Worm (Caenorhabditis elegans) whole organism, mixed stage, embryonic: ENCODE measurements around the gene Y43F8B.17.

ENCODE experiments used
- elt-1 ChIP-seq: sonication (generic microtip); optimal IDR thresholded peaks from 2 replicates; lab custom pipeline; 2017; ENCODE audit warnings: missing genetic modification characterization, mild to moderate bottlenecking, missing compliant biosample characterization, antibody characterized with exemption, moderate library complexity, borderline replicate concordance; ENCODE audit not compliant: insufficient read depth
- lin-13 ChIP-seq: fragments of 150-350 bp; optimal IDR thresholded peaks from 2 replicates; lab custom pipeline; 2014; ENCODE audit warnings: missing biosample characterization, missing genetic modification characterization
- lin-32 ChIP-seq: fragments of 200-800 bp; sonication (Bioruptor generic); optimal IDR thresholded peaks from 2 replicates; lab custom pipeline; 2018; ENCODE audit warnings: mild to moderate bottlenecking, missing genetic modification characterization, missing compliant biosample characterization
- mab-5 ChIP-seq: fragments of 150-350 bp; optimal IDR thresholded peaks from 2 replicates; lab custom pipeline; 2014; ENCODE audit warnings: missing biosample characterization, missing genetic modification characterization
- mep-1 ChIP-seq: fragments of 150-350 bp; optimal IDR thresholded peaks from 2 replicates; lab custom pipeline; 2017; ENCODE audit warnings: missing biosample characterization, missing genetic modification reagents, missing genetic modification characterization, inconsistent platforms
- nhr-28 ChIP-seq: fragments of 150-350 bp; optimal IDR thresholded peaks from 2 replicates; lab custom pipeline; 2014; ENCODE audit warnings: missing biosample characterization, missing genetic modification characterization
- nhr-76 ChIP-seq: sonication (generic microtip); optimal IDR thresholded peaks from 2 replicates; lab custom pipeline; 2017; ENCODE audit warnings: missing biosample characterization, missing genetic modification characterization
- pha-4 ChIP-seq: fragments of 150-350 bp; optimal IDR thresholded peaks from 2 replicates; lab custom pipeline; 2018; ENCODE audit warnings: missing biosample characterization, missing genetic modification reagents, missing genetic modification characterization
- snpc-4 ChIP-seq: fragments of 150-350 bp; optimal IDR thresholded peaks from 2 replicates; lab custom pipeline; 2014; ENCODE audit warnings: missing biosample characterization, missing genetic modification characterization
- unc-39 ChIP-seq: fragments of 150-350 bp; optimal IDR thresholded peaks from 2 replicates; lab custom pipeline; 2014; ENCODE audit warnings: missing biosample characterization, missing genetic modification characterization

DNA sequence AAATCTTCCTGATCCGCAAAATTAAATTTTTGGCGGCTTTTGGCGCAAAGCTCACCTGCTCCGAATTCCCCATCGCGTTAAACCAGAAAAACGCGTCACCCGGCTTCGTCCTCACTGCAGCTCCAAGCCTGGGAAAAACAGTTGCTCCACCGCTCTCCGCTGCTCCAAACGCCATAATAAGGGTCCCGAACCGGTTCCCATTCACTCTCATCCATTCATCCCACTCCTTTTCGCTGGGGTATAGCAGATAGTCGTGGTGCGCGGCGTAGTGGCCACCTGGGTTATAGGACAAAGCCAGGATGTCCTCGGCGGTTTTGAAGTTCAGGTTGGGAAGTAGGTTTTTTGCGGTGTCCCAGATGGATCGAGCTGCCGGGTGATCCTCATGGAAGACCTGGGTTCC is 26.4 kb downstream of the Y43F8B.17 start:
- TF ChIP-seq elt-1 (tag; lab: Kevin White, UChicago) (no peak), nhr-76 (no peak), pha-4 (tag; lab: Kevin White, UChicago) (no peak), lin-32 (no peak), mab-5 (tag; lab: Kevin White, UChicago) (no peak), unc-39 (tag; lab: Kevin White, UChicago) (no peak), nhr-28 (tag; lab: Kevin White, UChicago) (no peak), mep-1 (tag; lab: Kevin White, UChicago) (no peak), snpc-4 (tag; lab: Kevin White, UChicago) (no peak), lin-13 (tag; lab: Kevin White, UChicago) (no peak)
